Worm (Caenorhabditis elegans): ENCODE results near the gene Y51H7BR.7.
"Not testable (repeated sequence)": the region's sequence is repeated elsewhere in the genome, so short reads cannot be mapped to it uniquely, and the experiment has no call there.

Y51H7BR.7 gene

ce11 chrII:1525498-1525897 is at the start of gene Y51H7BR.7:
Gene Y51H7BR.7 (minus strand): TSS chrII:1525598.
- TF ChIP-seq lin-1 (GFP tag; IDR thresholded peaks at IDR 0.05) (no peak), nhr-6 (tag; optimal IDR thresholded peaks at IDR 0.05) (no peak), ceh-82 (tag; optimal IDR thresholded peaks at IDR 0.05) (no peak), daf-12 (tag; optimal IDR thresholded peaks at IDR 0.05) (no peak), egl-27 (tag; optimal IDR thresholded peaks at IDR 0.05) (no peak), aha-1 (tag) (no peak), nhr-102 (tag; optimal IDR thresholded peaks at IDR 0.05) (no peak), snpc-1.2 (GFP tag; IDR thresholded peaks at IDR 0.05) (no peak)

- no peak for TF ChIP-seq hmg-1.1 (GFP tag; IDR thresholded peaks at IDR 0.05)
- no peak for TF ChIP-seq F49E8.2 (tag; optimal IDR thresholded peaks at IDR 0.05; ENCODE audit: borderline replicate concordance)
Measured at ce11 chrII:1571032-1571431, 45.6 kb upstream of the Y51H7BR.7 start, which contains the start of gene fbxb-46. Gene fbxb-46 (minus strand): TSS chrII:1571132.

DNA sequence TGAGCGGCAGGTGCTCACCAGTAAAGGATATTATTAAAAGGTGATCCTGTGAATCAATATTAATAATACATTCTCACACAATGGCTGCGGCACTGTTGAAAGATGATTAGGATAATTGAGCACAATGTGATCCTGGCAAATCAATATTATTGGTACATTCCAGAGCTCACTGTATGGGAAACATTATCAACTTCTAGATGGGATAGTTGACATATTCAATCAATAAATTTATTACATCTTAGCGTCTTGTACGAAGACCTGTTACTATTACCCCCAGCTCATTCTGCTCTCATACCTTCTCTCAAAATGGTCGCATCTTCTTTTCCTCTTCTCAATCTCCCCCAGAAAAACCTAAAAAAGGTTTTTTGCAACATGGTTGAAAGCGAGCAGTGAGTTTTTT is 42.8 kb upstream of the Y51H7BR.7 start, which contains the start of gene fbxb-49:
fbxb-49 (plus strand) TSS at position 301 of the 400 bp plus-strand sequence.
- TF ChIP-seq nhr-42 (GFP tag; IDR thresholded peaks at IDR 0.05) (no peak), aha-1 (tag) (peak; percentile 71)

DNA sequence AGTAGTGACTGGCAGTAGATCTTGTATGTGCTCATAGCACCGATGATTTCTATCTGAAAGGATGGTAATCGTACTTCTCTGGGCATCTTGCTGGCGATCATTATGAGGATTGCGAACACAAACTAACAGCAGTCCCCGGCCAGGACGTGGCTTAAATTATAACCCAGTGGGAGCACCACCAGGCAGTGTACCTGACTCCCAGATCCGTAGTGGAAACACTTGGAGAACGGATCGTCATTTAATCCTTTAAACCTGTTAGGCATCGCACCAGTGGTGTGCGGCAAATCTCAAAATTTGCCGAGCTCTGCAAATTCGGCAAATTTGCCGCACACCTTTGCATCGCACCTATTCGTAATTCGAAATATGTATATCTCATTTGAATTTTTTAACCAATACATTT is 42.2 kb upstream of the Y51H7BR.7 start, which contains the start of gene K05F6.8:
K05F6.8 (minus strand) TSS at position 101 of the 400 bp plus-strand sequence.
- TF ChIP-seq nhr-76 (tag; optimal IDR thresholded peaks at IDR 0.05) (no peak), T26A8.4 (GFP tag; IDR thresholded peaks at IDR 0.05) (no peak), dpl-1 (GFP tag; optimal IDR thresholded peaks at IDR 0.05) (no peak)

DNA sequence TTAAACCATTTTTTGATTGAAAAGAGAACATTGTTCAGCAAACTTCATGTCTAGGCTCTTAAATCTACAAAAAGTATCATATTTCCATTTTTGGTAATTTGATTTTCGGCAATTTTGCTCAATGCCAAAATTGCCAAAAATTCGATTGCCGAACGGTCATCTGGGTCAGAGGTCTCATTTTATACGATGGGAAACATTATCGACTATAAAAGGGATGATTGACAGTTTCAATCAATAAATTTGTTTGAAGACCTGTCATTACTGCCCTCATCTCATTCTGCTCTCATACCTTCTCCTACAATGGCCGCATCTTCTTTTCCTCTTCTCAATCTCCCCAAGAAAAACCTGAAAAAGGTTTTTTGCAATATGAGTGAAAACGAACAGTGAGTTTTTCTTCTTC is 36.5 kb upstream of the Y51H7BR.7 start, which contains the start of gene K05F6.14:
K05F6.14 (plus strand) TSS at position 301 of the 400 bp plus-strand sequence.
- TF ChIP-seq unc-130 (GFP tag; optimal IDR thresholded peaks at IDR 0.05) (no peak), lin-38 (GFP tag; IDR thresholded peaks at IDR 0.05) (no peak), nhr-76 (tag; optimal IDR thresholded peaks at IDR 0.05) (no peak), mxl-2 (GFP tag; conservative IDR thresholded peaks at IDR 0.05) (no peak), nhr-10 (tag; optimal IDR thresholded peaks at IDR 0.05) (no peak), hlh-30 (tag; optimal IDR thresholded peaks at IDR 0.05; ENCODE audit: insufficient read depth) (no peak), ama-1 (optimal IDR thresholded peaks at IDR 0.05) (no peak), snpc-1.2 (GFP tag; IDR thresholded peaks at IDR 0.05) (no peak)

- TF ChIP-seq hlh-30 (tag; optimal IDR thresholded peaks at IDR 0.05; ENCODE audit: insufficient read depth): no peak
- TF ChIP-seq unc-62 (GFP tag; optimal IDR thresholded peaks at IDR 0.05 in 1 of 2): peak in 1 of 2 experiments; percentile 41
- no peak for TF ChIP-seq unc-62 (tag; optimal IDR thresholded peaks at IDR 0.05)
Measured at ce11 chrII:1560839-1561238, 35.4 kb upstream of the Y51H7BR.7 start.

DNA sequence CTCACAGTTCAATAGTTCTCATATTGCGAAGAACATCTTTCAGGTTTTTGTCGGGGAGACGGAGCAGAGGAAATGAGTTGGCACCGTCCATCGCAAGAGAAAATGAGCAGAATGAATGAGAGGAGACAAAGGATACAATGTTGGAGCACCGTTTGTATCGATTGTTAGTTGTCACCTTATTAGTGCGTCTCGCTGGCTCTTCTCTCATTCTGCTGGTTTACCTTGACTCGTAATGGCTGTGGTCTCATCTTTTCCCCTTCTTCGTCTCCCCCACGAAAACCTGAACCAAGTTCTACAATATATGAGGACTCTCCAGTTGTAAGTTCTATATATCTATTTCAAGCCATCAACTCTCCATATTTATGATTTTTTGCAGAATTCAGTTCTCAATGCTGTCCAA is 30.8 kb upstream of the Y51H7BR.7 start, which contains the start of the genes fbxb-54 and fbxb-50:
fbxb-54 (minus strand) TSS at position 101 of the 400 bp plus-strand sequence.
fbxb-50 (plus strand) TSS at position 227 of the 400 bp plus-strand sequence.
- not testable (repeated sequence) for TF ChIP-seq daf-12 (tag; optimal IDR thresholded peaks at IDR 0.05); nhr-48 (tag; optimal IDR thresholded peaks at IDR 0.05); nhr-42 (GFP tag; IDR thresholded peaks at IDR 0.05)

ce11 chrII:1550501-1550900 is 25.1 kb upstream of the Y51H7BR.7 start, which contains the start of the genes fbxb-52 and fbxb-51:
Gene fbxb-52 (minus strand): TSS chrII:1550601.
Gene fbxb-51 (plus strand): TSS chrII:1550712.
- no peak for TF ChIP-seq F49E8.2 (tag; optimal IDR thresholded peaks at IDR 0.05; ENCODE audit: borderline replicate concordance)
- no peak for TF ChIP-seq madf-9 (GFP tag; conservative IDR thresholded peaks at IDR 0.05)
- TF ChIP-seq fos-1 (tag; optimal IDR thresholded peaks at IDR 0.05): no peak
- no peak for TF ChIP-seq mes-2 (tag; optimal IDR thresholded peaks at IDR 0.05; ENCODE audit: poor library complexity, severe bottlenecking)
- peak; percentile 19 for TF ChIP-seq aha-1 (tag)
- TF ChIP-seq zag-1 (tag; optimal IDR thresholded peaks at IDR 0.05): no peak
- no peak for TF ChIP-seq lin-1 (GFP tag; IDR thresholded peaks at IDR 0.05)
- TF ChIP-seq lim-7 (GFP tag; IDR thresholded peaks at IDR 0.05): no peak
